Worm (Caenorhabditis elegans): Measurements from ENCODE around the gene K02F6.5.

DNA sequence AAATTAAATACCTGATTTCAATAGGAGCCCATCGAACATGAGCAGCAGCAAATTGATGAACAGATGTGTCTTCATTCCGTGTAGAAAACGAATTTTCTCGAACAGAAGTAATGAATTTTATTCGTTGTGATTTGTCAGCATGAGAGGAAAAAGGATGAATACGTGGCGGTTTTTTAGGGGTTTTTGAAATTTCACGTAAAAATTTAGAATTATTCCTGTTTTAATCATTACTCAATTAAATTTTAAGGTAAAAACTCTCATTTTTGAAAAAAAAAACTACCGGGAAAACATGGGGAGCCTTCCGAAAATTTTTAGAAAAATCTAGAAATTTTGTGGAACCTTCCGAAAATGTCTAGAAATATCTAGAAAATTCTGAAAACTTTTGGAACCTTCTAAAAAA lies 3.2 kb downstream of the K02F6.5 start, which contains the start of gene K02F6.7:
- TF ChIP-seq efl-1 (optimal IDR thresholded peaks at IDR 0.05) (no peak), efl-1 (GFP tag; optimal IDR thresholded peaks at IDR 0.05 in 1 of 2) (no peak), aly-2 (tag; optimal IDR thresholded peaks at IDR 0.05) (no peak), ceh-88 (GFP tag; IDR thresholded peaks at IDR 0.05) (no peak), ztf-11 (tag; optimal IDR thresholded peaks at IDR 0.05) (no peak)

Measured in whole organism, L1 larva.